Worm (Caenorhabditis elegans) whole organism, midembryonic: Measurements from ENCODE around the gene F56H9.8.
A peak's percentile ranks its signal among the peaks of the same experiment; 100 is the strongest.

Source experiments
- T22C8.4 ChIP-seq: fragments of 200-800 bp; sonication (Bioruptor generic); IDR thresholded peaks from 2 replicates; pipeline ENCODE4 v1.3.6; 2022; ENCODE audit warnings: missing genetic modification characterization, missing compliant biosample characterization
- cog-1 ChIP-seq: sonication (generic microtip); optimal IDR thresholded peaks from 2 replicates; lab custom pipeline; 2016; ENCODE audit warnings: missing genetic modification characterization, missing compliant biosample characterization
- flt-1 ChIP-seq: fragments of 200-800 bp; sonication (Bioruptor generic); IDR thresholded peaks from 2 replicates; pipeline ENCODE4 v1.3.6; 2022; ENCODE audit warnings: missing genetic modification characterization, missing compliant biosample characterization
- klf-2 ChIP-seq: fragments of 200-800 bp; sonication (Bioruptor generic); conservative IDR thresholded peaks from 2 replicates; pipeline ENCODE4 v1.3.6; 2022; ENCODE audit warnings: missing genetic modification reagents, missing genetic modification characterization, missing compliant biosample characterization
- med-1 ChIP-seq: sonication (generic microtip); optimal IDR thresholded peaks from 2 replicates; lab custom pipeline; 2017; ENCODE audit warnings: missing genetic modification characterization, mild to moderate bottlenecking, missing compliant biosample characterization, antibody characterized with exemption, missing genetic modification reagents; ENCODE audit not compliant: insufficient read depth
- ref-1 ChIP-seq: fragments of 200-800 bp; sonication (Bioruptor generic); conservative IDR thresholded peaks from 2 replicates; pipeline ENCODE4 v1.3.6; 2022; ENCODE audit warnings: missing genetic modification reagents, missing genetic modification characterization, missing compliant biosample characterization
- tab-1 ChIP-seq: fragments of 200-800 bp; sonication (Bioruptor generic); IDR thresholded peaks from 2 replicates; pipeline ENCODE4 v1.3.6; 2022; ENCODE audit warnings: missing genetic modification characterization, missing compliant biosample characterization
- ztf-23 ChIP-seq: fragments of 200-800 bp; sonication (Bioruptor generic); IDR thresholded peaks from 2 replicates; pipeline ENCODE4 v1.3.6; 2022; ENCODE audit warnings: missing genetic modification reagents, missing genetic modification characterization, missing compliant biosample characterization
- ztf-29 ChIP-seq: fragments of 200-800 bp; sonication (Bioruptor generic); IDR thresholded peaks from 2 replicates; pipeline ENCODE4 v1.3.6; 2022; ENCODE audit warnings: missing genetic modification reagents, missing genetic modification characterization, missing compliant biosample characterization

Gene F56H9.8

DNA sequence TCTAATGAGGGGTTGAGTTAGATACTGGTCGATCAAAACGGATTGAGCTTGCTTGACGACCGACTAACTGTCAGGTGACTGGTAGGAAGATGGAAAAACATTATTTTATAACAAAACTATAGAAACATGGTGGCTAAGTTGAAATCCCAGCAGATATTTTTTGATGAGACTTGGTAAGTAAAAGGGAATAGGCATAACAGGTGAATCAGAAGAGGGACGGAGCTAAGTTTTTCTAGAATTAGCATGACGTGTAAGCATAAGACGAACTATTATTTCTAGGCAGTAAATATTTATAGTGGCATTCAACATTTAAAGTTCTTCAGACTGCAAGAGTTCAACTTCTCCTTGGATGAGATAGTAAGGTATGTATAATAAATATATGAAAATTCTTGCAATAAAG lies at the start of gene F56H9.8:
Gene F56H9.8 (plus strand): TSS at position 301 of the 400 bp plus-strand sequence.
- TF ChIP-seq tab-1 (GFP tag; lab: Robert Waterston, UW) (no peak), ztf-23 (no peak), T22C8.4 (GFP tag; lab: Robert Waterston, UW) (no peak), med-1 (GFP tag; lab: Kevin White, UChicago) (no peak), ref-1 (GFP tag; lab: Robert Waterston, UW) (no peak), flt-1 (GFP tag; lab: Robert Waterston, UW) (no peak), ztf-29 (GFP tag; lab: Robert Waterston, UW) (no peak), klf-2 (no peak), cog-1 (no peak)

DNA sequence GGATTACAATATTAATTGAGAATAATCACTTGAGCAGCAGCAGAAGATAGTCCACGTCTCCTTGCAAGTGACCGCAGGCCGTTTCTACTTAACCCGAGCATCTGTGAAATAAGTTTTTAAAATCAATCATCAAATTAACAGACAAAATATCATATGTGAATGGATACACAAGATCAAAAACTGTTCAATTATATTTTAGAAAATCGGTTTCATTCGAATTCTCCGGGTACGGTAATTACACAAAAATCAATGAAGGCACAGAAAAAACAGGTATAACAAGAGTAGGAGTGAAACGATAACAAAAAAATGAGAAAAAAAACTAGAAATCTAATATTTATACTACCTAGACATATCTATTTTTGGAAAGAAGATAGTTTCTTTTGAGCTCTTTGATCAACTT lies 48.4 kb upstream of the F56H9.8 start, which contains the start of gene mma-1:
Gene mma-1 (minus strand): TSS at position 101 of the 400 bp plus-strand sequence.
- TF ChIP-seq flt-1 (GFP tag; lab: Robert Waterston, UW) (no peak), med-1 (GFP tag; lab: Kevin White, UChicago) (no peak), T22C8.4 (GFP tag; lab: Robert Waterston, UW) (no peak), ztf-23 (no peak), klf-2 (no peak), tab-1 (GFP tag; lab: Robert Waterston, UW) (no peak), ref-1 (GFP tag; lab: Robert Waterston, UW) (no peak), ztf-29 (GFP tag; lab: Robert Waterston, UW) (no peak), cog-1 (no peak)

DNA sequence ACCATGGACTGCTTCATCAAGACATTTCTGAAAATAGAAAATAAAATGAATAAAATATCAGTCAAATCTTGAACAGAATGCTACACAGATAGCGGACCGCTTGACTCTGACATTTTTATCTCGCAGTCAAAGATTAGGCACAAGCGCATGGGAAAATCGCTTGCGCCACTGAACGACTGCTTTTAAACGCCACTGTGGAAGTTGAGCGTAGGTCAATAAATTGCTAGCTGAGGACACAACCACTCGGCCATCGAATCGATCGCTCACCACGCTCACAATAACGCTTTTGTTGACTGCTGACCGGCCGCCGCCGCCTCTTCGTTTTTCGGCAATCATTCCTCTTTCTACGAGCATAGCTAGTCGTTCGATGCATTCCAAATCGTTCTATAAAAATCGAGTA lies 47.8 kb upstream of the F56H9.8 start:
- TF ChIP-seq T22C8.4 (GFP tag; lab: Robert Waterston, UW) = peak; percentile 69; the same call in 1 of the 2 replicates
- peak; percentile 15 for TF ChIP-seq med-1 (GFP tag; lab: Kevin White, UChicago)
- peak; percentile 78 for TF ChIP-seq ztf-23
- peak; percentile 48; the same call in 1 of the 2 replicates for TF ChIP-seq ref-1 (GFP tag; lab: Robert Waterston, UW)
- peak; percentile 82 for TF ChIP-seq ztf-29 (GFP tag; lab: Robert Waterston, UW)
- TF ChIP-seq klf-2 = 0 out of 2 replicates have a peak, but pooled peaks have one; percentile 49
- TF ChIP-seq flt-1 (GFP tag; lab: Robert Waterston, UW) = peak; percentile 87
- TF ChIP-seq tab-1 (GFP tag; lab: Robert Waterston, UW) = peak; percentile 80; the same call in 1 of the 2 replicates
- peak; percentile 58 for TF ChIP-seq cog-1

DNA sequence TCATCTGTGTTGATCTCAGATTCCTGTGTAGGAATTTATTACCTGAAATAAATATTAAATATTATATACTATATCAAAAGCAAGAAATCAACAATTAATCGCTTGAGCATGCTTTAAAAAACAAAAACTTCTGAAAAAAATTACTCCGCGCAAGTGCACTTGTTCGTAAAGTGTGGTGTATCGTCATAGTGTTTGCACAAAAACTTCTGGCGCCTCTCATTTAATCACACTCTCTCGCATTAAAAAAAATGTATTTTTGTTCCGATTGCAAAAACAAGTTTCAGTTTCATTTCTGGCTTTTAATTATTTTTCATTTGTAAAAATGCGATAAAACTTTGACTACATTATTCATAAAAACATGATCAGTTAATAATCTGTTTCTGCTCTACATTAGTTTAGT lies 45.5 kb upstream of the F56H9.8 start, which contains the start of the genes C14C10.10 and ril-2:
Gene C14C10.10 (minus strand): TSS at position 19 of the 400 bp plus-strand sequence.
Gene ril-2 (minus strand): TSS at position 48 of the 400 bp plus-strand sequence.
- TF ChIP-seq flt-1 (GFP tag; lab: Robert Waterston, UW) (no peak), cog-1 (no peak), klf-2 (no peak), tab-1 (GFP tag; lab: Robert Waterston, UW) (no peak), ref-1 (GFP tag; lab: Robert Waterston, UW) (no peak), med-1 (GFP tag; lab: Kevin White, UChicago) (no peak), ztf-29 (GFP tag; lab: Robert Waterston, UW) (no peak), ztf-23 (no peak), T22C8.4 (GFP tag; lab: Robert Waterston, UW) (no peak)

DNA sequence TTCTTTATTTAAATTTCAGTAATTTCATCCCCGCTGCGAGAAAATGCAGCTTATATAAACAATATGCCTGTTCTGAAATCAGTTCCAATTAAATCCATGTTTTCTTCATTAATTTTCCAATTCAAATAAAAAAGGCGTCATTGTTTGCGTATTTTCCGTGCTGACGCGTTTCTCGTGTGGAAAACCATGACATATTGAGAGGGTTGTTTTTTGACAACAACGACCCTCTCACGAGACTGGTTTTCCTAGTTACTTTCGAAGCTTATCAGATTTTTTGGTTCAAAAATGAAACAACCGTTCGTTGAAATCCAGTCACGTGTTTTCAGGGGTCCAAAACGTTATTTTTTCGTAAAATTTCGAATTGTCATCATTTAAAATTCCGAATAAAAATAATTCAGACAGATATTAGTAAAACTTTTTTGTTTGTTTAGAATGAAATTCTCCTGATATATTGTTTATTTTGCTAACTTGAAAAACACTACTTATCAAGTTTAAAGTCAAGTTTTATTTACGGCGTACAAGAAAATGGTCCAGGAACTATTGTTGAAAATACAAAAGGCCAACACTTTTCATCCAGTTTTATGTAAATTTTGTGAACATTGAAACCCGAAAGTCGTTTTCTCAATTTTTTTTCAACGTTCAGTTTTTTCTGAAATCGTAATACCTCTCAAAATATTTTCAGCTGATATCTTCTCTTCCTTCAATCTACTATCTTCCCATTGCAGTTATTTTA lies 44.9 kb upstream of the F56H9.8 start, which contains the start of gene C14C10.5:
Gene C14C10.5 (plus strand): TSS at position 683 of the 733 bp plus-strand sequence.
- TF ChIP-seq klf-2 (no peak), ztf-29 (GFP tag; lab: Robert Waterston, UW) (no peak), ztf-23 (no peak), ref-1 (GFP tag; lab: Robert Waterston, UW) (no peak), med-1 (GFP tag; lab: Kevin White, UChicago) (no peak), flt-1 (GFP tag; lab: Robert Waterston, UW) (no peak), tab-1 (GFP tag; lab: Robert Waterston, UW) (no peak), cog-1 (no peak), T22C8.4 (GFP tag; lab: Robert Waterston, UW) (no peak)

DNA sequence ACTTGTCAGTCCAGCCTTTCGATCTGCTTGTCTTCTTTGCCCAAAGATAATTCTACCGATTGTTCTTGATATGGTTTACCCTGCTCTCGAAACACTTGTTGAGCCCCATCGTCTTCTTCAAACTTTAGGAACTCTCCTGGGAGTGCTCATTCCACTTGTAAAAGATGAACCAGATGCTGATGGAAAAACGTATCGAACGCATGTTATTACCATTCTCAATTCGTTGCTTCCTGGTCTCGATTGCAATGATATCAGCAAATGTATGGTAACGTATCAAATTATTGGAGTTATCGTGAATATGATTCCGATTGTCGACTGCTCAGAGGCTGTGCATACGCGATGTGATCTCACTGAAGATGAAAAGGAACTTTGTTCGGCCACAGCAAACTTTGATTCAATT lies 42.8 kb upstream of the F56H9.8 start:
- no peak for TF ChIP-seq tab-1 (GFP tag; lab: Robert Waterston, UW)
- TF ChIP-seq cog-1 = no peak
- no peak for TF ChIP-seq med-1 (GFP tag; lab: Kevin White, UChicago)
- no peak for TF ChIP-seq ref-1 (GFP tag; lab: Robert Waterston, UW)
- no peak for TF ChIP-seq flt-1 (GFP tag; lab: Robert Waterston, UW)
- no peak for TF ChIP-seq T22C8.4 (GFP tag; lab: Robert Waterston, UW)
- TF ChIP-seq klf-2 = no peak
- TF ChIP-seq ztf-23 = no peak
- TF ChIP-seq ztf-29 (GFP tag; lab: Robert Waterston, UW) = no peak

DNA sequence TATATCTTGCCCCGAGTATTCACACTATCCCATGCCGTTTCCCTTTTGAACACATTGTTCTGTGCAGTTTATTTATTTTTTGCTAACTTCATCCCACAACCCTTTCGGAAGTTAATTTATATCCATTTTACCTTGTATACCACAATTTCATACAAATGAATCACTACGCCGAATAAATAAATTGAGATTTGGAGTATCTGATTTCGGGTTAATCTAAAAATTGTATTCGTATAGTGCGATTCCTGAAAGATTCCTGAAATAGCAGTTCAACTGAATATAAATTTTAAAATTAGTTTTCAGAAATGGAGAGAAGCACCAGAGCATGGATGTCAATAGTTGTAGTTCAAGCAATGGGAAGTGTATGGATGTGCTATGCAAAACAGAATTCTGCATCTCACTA lies 37.5 kb upstream of the F56H9.8 start, which contains the start of gene erg-28:
Gene erg-28 (plus strand): TSS at position 301 of the 400 bp plus-strand sequence.
- TF ChIP-seq tab-1 (GFP tag; lab: Robert Waterston, UW) (no peak), T22C8.4 (GFP tag; lab: Robert Waterston, UW) (no peak), ztf-29 (GFP tag; lab: Robert Waterston, UW) (no peak), med-1 (GFP tag; lab: Kevin White, UChicago) (no peak), klf-2 (no peak), ztf-23 (no peak), cog-1 (no peak), ref-1 (GFP tag; lab: Robert Waterston, UW) (no peak), flt-1 (GFP tag; lab: Robert Waterston, UW) (no peak)

DNA sequence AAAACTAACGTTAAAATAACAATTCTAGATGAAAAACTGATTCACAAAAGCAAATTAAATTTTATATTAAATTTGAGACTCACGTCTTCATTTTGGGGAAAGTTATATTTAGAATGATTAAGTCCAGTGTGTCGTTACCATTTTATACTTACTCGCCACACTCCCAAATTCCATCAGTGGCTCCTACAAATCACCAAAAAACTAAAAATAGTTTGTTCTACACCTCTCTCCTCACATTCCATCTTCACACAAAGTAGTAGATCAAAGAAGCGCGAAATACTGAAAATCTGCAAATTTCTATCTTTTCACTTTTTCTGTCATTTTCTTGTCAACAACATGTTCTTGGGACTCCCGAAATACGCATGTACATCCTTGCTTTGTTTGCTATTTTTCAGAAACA lies 35.7 kb upstream of the F56H9.8 start, which contains the start of gene ZC116.5:
Gene ZC116.5 (minus strand): TSS at position 101 of the 400 bp plus-strand sequence.
- TF ChIP-seq klf-2 (no peak), flt-1 (GFP tag; lab: Robert Waterston, UW) (no peak), T22C8.4 (GFP tag; lab: Robert Waterston, UW) (no peak), ref-1 (GFP tag; lab: Robert Waterston, UW) (no peak), tab-1 (GFP tag; lab: Robert Waterston, UW) (no peak), med-1 (GFP tag; lab: Kevin White, UChicago) (no peak), ztf-23 (no peak), cog-1 (no peak), ztf-29 (GFP tag; lab: Robert Waterston, UW) (no peak)
